Fruit fly (Drosophila melanogaster) whole organism, embryonic: ENCODE results near the gene fz.

Experiments used
- Atf-2 ChIP-seq: fragments of 200-800 bp; sonication (Bioruptor generic); optimal IDR thresholded peaks from 2 replicates; lab custom pipeline; 2016; ENCODE audit warnings: missing biosample characterization, missing genetic modification characterization
- Atf6 ChIP-seq: fragments of 200-800 bp; sonication (Bioruptor generic); IDR thresholded peaks from 2 replicates; pipeline ENCODE4 v1.3.6; 2022; ENCODE audit warnings: missing biosample characterization, missing genetic modification characterization
- Bteb2 ChIP-seq: fragments of 200-800 bp; sonication (Bioruptor generic); optimal IDR thresholded peaks from 2 replicates; lab custom pipeline; 2016; ENCODE audit warnings: missing biosample characterization, missing genetic modification characterization
- CG12299 ChIP-seq: fragments of 200-800 bp; sonication (Bioruptor generic); optimal IDR thresholded peaks from 2 replicates; lab custom pipeline; 2018; ENCODE audit warnings: missing biosample characterization, mild to moderate bottlenecking, missing genetic modification characterization
- CG1233 ChIP-seq: fragments of 200-800 bp; sonication (Bioruptor generic); optimal IDR thresholded peaks from 4 replicates; lab custom pipeline; 2018; ENCODE audit warnings: missing biosample characterization, mild to moderate bottlenecking, missing genetic modification characterization
- CG15479 ChIP-seq: fragments of 200-800 bp; sonication (Bioruptor generic); optimal IDR thresholded peaks from 3 replicates; lab custom pipeline; 2019; ENCODE audit warnings: missing biosample characterization, mild to moderate bottlenecking, missing genetic modification characterization, moderate library complexity
- CG16815 ChIP-seq: fragments of 200-800 bp; sonication (Bioruptor generic); optimal IDR thresholded peaks from 3 replicates; lab custom pipeline; 2017; ENCODE audit warnings: missing biosample characterization, mild to moderate bottlenecking, missing genetic modification characterization
- CG17829 ChIP-seq: fragments of 200-800 bp; optimal IDR thresholded peaks from 2 replicates; lab custom pipeline; 2019; ENCODE audit warnings: missing biosample characterization, mild to moderate bottlenecking, missing genetic modification characterization, moderate library complexity
- CG2199 ChIP-seq: fragments of 200-800 bp; sonication (Bioruptor generic); IDR thresholded peaks from 3 replicates; pipeline ENCODE4 v1.3.6; 2022; ENCODE audit warnings: missing biosample characterization, missing genetic modification characterization
- CG31224 ChIP-seq: fragments of 200-800 bp; sonication (Bioruptor generic); IDR thresholded peaks from 2 replicates; pipeline ENCODE4 v1.3.6; 2022; ENCODE audit warnings: missing biosample characterization, missing genetic modification characterization
- CG3163 ChIP-seq: fragments of 200-800 bp; sonication (Bioruptor generic); optimal IDR thresholded peaks from 3 replicates; lab custom pipeline; 2016; ENCODE audit warnings: missing biosample characterization, missing genetic modification characterization
- CG32532 ChIP-seq: fragments of 200-800 bp; sonication (Bioruptor generic); IDR thresholded peaks from 2 replicates; pipeline ENCODE4 v1.3.6; 2022; ENCODE audit warnings: missing biosample characterization, missing genetic modification characterization
- CG4328 ChIP-seq: fragments of 200-800 bp; sonication (Bioruptor generic); optimal IDR thresholded peaks from 3 replicates; lab custom pipeline; 2017; ENCODE audit warnings: missing biosample characterization, missing genetic modification reagents, missing genetic modification characterization
- CG4360 ChIP-seq: fragments of 200-800 bp; sonication (Bioruptor generic); IDR thresholded peaks from 2 replicates; pipeline ENCODE4 v1.3.6; 2022; ENCODE audit warnings: missing biosample characterization, missing genetic modification characterization
- CG5953 ChIP-seq: fragments of 200-800 bp; sonication (Bioruptor generic); IDR thresholded peaks from 2 replicates; pipeline ENCODE4 v1.3.6; 2022; ENCODE audit warnings: missing biosample characterization, missing genetic modification characterization
- CG6254 ChIP-seq: fragments of 200-800 bp; sonication (Bioruptor generic); optimal IDR thresholded peaks from 3 replicates; lab custom pipeline; 2017; ENCODE audit warnings: mild to moderate bottlenecking, missing biosample characterization, missing genetic modification reagents, missing genetic modification characterization
- CG6683 ChIP-seq: fragments of 200-800 bp; sonication (Bioruptor generic); optimal IDR thresholded peaks from 2 replicates; lab custom pipeline; 2017; ENCODE audit warnings: missing biosample characterization, mild to moderate bottlenecking, missing genetic modification characterization, missing genetic modification reagents
- CG6689 ChIP-seq: fragments of 200-800 bp; sonication (Bioruptor generic); IDR thresholded peaks from 2 replicates; pipeline ENCODE4 v1.3.6; 2022; ENCODE audit warnings: missing biosample characterization, missing genetic modification characterization
- CG6765 ChIP-seq: fragments of 200-800 bp; sonication (Bioruptor generic); optimal IDR thresholded peaks from 3 replicates; lab custom pipeline; 2017; ENCODE audit warnings: missing biosample characterization, mild to moderate bottlenecking, missing genetic modification characterization
- CG7271 ChIP-seq: fragments of 200-800 bp; sonication (Bioruptor generic); optimal IDR thresholded peaks from 2 replicates; lab custom pipeline; 2018; ENCODE audit warnings: missing biosample characterization, mild to moderate bottlenecking, missing genetic modification characterization, moderate library complexity
- CG7928 ChIP-seq: fragments of 200-800 bp; sonication (Bioruptor generic); optimal IDR thresholded peaks from 2 replicates; lab custom pipeline; 2017; ENCODE audit warnings: missing biosample characterization, mild to moderate bottlenecking, missing genetic modification characterization
- CG8359 ChIP-seq: fragments of 200-800 bp; sonication (Bioruptor generic); optimal IDR thresholded peaks from 2 replicates; lab custom pipeline; 2017; ENCODE audit warnings: missing biosample characterization, mild to moderate bottlenecking, missing genetic modification characterization, borderline replicate concordance
- CG9727 ChIP-seq: fragments of 200-800 bp; sonication (Bioruptor generic); optimal IDR thresholded peaks from 3 replicates; lab custom pipeline; 2017; ENCODE audit warnings: missing biosample characterization, mild to moderate bottlenecking, missing genetic modification characterization
- CrebB ChIP-seq: fragments of 200-800 bp; sonication (Bioruptor generic); optimal IDR thresholded peaks from 3 replicates; lab custom pipeline; 2018; ENCODE audit warnings: missing biosample characterization, mild to moderate bottlenecking, missing genetic modification characterization
- Dip2 ChIP-seq: fragments of 200-800 bp; sonication (Bioruptor generic); IDR thresholded peaks from 2 replicates; pipeline ENCODE4 v1.3.6; 2022; ENCODE audit warnings: missing biosample characterization, missing genetic modification characterization
- E2f2 ChIP-seq: fragments of 200-800 bp; sonication (Bioruptor generic); IDR thresholded peaks from 2 replicates; pipeline ENCODE4 v1.3.6; 2022; ENCODE audit warnings: missing biosample characterization, missing genetic modification characterization
- Gug ChIP-seq: fragments of 200-800 bp; sonication (Bioruptor generic); IDR thresholded peaks from 4 replicates; pipeline ENCODE4 v1.3.6; 2022; ENCODE audit warnings: missing biosample characterization, missing genetic modification characterization
- HLH4C ChIP-seq: fragments of 200-800 bp; sonication (Bioruptor generic); IDR thresholded peaks from 3 replicates; pipeline ENCODE4 v1.3.6; 2022; ENCODE audit warnings: missing biosample characterization, missing genetic modification characterization; ENCODE audit not compliant: partially characterized antibody
- NC2β ChIP-seq: fragments of 200-800 bp; sonication (Bioruptor generic); optimal IDR thresholded peaks from 2 replicates; lab custom pipeline; 2016; ENCODE audit warnings: missing biosample characterization, missing genetic modification characterization
- NFAT ChIP-seq: fragments of 200-800 bp; sonication (Bioruptor generic); IDR thresholded peaks from 2 replicates; pipeline ENCODE4 v1.3.6; 2022; ENCODE audit warnings: missing biosample characterization, missing genetic modification characterization
- Nf-YC ChIP-seq: fragments of 200-800 bp; optimal IDR thresholded peaks from 3 replicates; lab custom pipeline; 2019; ENCODE audit warnings: missing biosample characterization, mild to moderate bottlenecking, missing genetic modification characterization, moderate library complexity
- NfI ChIP-seq: fragments of 200-800 bp; sonication (Bioruptor generic); optimal IDR thresholded peaks from 3 replicates; lab custom pipeline; 2018; ENCODE audit warnings: missing biosample characterization, mild to moderate bottlenecking, missing genetic modification characterization, moderate library complexity
- Poxn ChIP-seq: fragments of 200-800 bp; sonication (Bioruptor generic); IDR thresholded peaks from 2 replicates; pipeline ENCODE4 v1.3.6; 2022; ENCODE audit warnings: missing biosample characterization, missing genetic modification characterization
- Rfx ChIP-seq: fragments of 200-800 bp; sonication (Bioruptor generic); IDR thresholded peaks from 2 replicates; pipeline ENCODE4 v1.3.6; 2022; ENCODE audit warnings: missing biosample characterization, missing genetic modification characterization
- Six4 ChIP-seq: fragments of 200-800 bp; sonication (Bioruptor generic); optimal IDR thresholded peaks from 2 replicates; lab custom pipeline; 2016; ENCODE audit warnings: missing biosample characterization, missing genetic modification characterization
- aop ChIP-seq: fragments of 200-800 bp; sonication (Bioruptor generic); IDR thresholded peaks from 2 replicates; pipeline ENCODE4 v1.3.6; 2022; ENCODE audit warnings: missing biosample characterization, missing genetic modification characterization
- bowl ChIP-seq: fragments of 200-800 bp; sonication (Bioruptor generic); IDR thresholded peaks from 2 replicates; pipeline ENCODE4 v1.3.6; 2022; ENCODE audit warnings: missing biosample characterization, missing genetic modification characterization
- ci ChIP-seq: fragments of 200-800 bp; sonication (Bioruptor generic); IDR thresholded peaks from 3 replicates; pipeline ENCODE4 v1.3.6; 2022; ENCODE audit warnings: missing biosample characterization, missing genetic modification characterization
- dan ChIP-seq: fragments of 200-800 bp; sonication (Bioruptor generic); IDR thresholded peaks from 2 replicates; pipeline ENCODE4 v1.3.6; 2022; ENCODE audit warnings: missing biosample characterization, missing genetic modification characterization
- ems ChIP-seq: fragments of 200-800 bp; sonication (Bioruptor generic); optimal IDR thresholded peaks from 3 replicates; lab custom pipeline; 2016; ENCODE audit warnings: missing biosample characterization, missing genetic modification characterization
- fd3F ChIP-seq: fragments of 200-800 bp; sonication (Bioruptor generic); optimal IDR thresholded peaks from 2 replicates; lab custom pipeline; 2018; ENCODE audit warnings: missing biosample characterization, mild to moderate bottlenecking, missing genetic modification characterization, moderate library complexity
- gfzf ChIP-seq: fragments of 200-800 bp; sonication (Bioruptor generic); optimal IDR thresholded peaks from 2 replicates; lab custom pipeline; 2016; ENCODE audit warnings: missing biosample characterization, mild to moderate bottlenecking, missing genetic modification characterization, moderate library complexity
- lov ChIP-seq, 2 experiments: fragments of 200-800 bp in 1 of 2; fragments of >200 bp in 1 of 2; sonication (Bioruptor generic) in 1 of 2; IDR thresholded peaks in 1 of 2; optimal IDR thresholded peaks in 1 of 2; 2 replicates in 1 of 2; 3 replicates in 1 of 2; pipeline versions ENCODE4 v1.3.6 to Lab custom; 2017 to 2022; ENCODE audit warnings: missing biosample characterization in 1 of 2, missing genetic modification characterization in 1 of 2
- nerfin-2 ChIP-seq: fragments of 200-800 bp; sonication (Bioruptor generic); IDR thresholded peaks from 2 replicates; pipeline ENCODE4 v1.3.6; 2022; ENCODE audit warnings: missing biosample characterization, missing genetic modification characterization; ENCODE audit not compliant: partially characterized antibody
- oc ChIP-seq: fragments of 200-800 bp; sonication (Bioruptor generic); optimal IDR thresholded peaks from 2 replicates; lab custom pipeline; 2018; ENCODE audit warnings: missing biosample characterization, mild to moderate bottlenecking, missing genetic modification characterization, moderate library complexity
- ro ChIP-seq: fragments of 200-800 bp; sonication (Bioruptor generic); IDR thresholded peaks from 2 replicates; pipeline ENCODE4 v1.3.6; 2022; ENCODE audit warnings: missing biosample characterization, missing genetic modification characterization
- run ChIP-seq: fragments of 200-800 bp; sonication (Bioruptor generic); optimal IDR thresholded peaks from 3 replicates; lab custom pipeline; 2018; ENCODE audit warnings: missing biosample characterization, mild to moderate bottlenecking, missing genetic modification characterization
- scrt ChIP-seq: fragments of 200-800 bp; sonication (Bioruptor generic); optimal IDR thresholded peaks from 2 replicates; lab custom pipeline; 2018; ENCODE audit warnings: missing biosample characterization, mild to moderate bottlenecking, missing genetic modification characterization, moderate library complexity
- stc ChIP-seq: fragments of 200-800 bp; sonication (Bioruptor generic); IDR thresholded peaks from 2 replicates; pipeline ENCODE4 v1.3.6; 2022; ENCODE audit warnings: missing biosample characterization, missing genetic modification characterization
- sug ChIP-seq: fragments of 200-800 bp; optimal IDR thresholded peaks from 2 replicates; lab custom pipeline; 2019; ENCODE audit warnings: missing biosample characterization, mild to moderate bottlenecking, missing genetic modification characterization, moderate library complexity
- z ChIP-seq: fragments of 200-800 bp; sonication (Bioruptor generic); IDR thresholded peaks from 3 replicates; pipeline ENCODE4 v1.3.6; 2022; ENCODE audit warnings: missing biosample characterization, missing genetic modification characterization

Gene fz

dm6 chr3L:14410892-14411291 is 136.7 kb downstream of the fz start (continued):
- TF ChIP-seq Atf6 (GFP tag; lab: Robert Waterston, UW) (no peak), CG7271 (tag; lab: Kevin White, UChicago) (no peak), run (tag; lab: Kevin White, UChicago) (no peak), CG6689 (peak; percentile 47; the same call in 1 of the 2 replicates), ci (GFP tag; lab: Robert Waterston, UW) (peak; percentile 72), Poxn (GFP tag; lab: Robert Waterston, UW) (no peak), z (GFP tag; lab: Robert Waterston, UW) (no peak), CG2199 (GFP tag; lab: Robert Waterston, UW) (no peak), fd3F (GFP tag; lab: Kevin White, UChicago) (peak; percentile 5), HLH4C (GFP tag; lab: Robert Waterston, UW) (no peak), Bteb2 (no peak), CG15479 (GFP tag; lab: Kevin White, UChicago) (no peak), NfI (peak; percentile 41), CG9727 (GFP tag; lab: Kevin White, UChicago) (peak; percentile 11), CG6254 (GFP tag; lab: Kevin White, UChicago) (peak; percentile 51), scrt (GFP tag; lab: Kevin White, UChicago) (no peak), nerfin-2 (GFP tag; lab: Robert Waterston, UW) (no peak), gfzf (GFP tag; lab: Kevin White, UChicago) (no peak), ro (GFP tag; lab: Robert Waterston, UW) (no peak), bowl (no peak), CrebB (tag; lab: Kevin White, UChicago) (no peak), Six4 (GFP tag; lab: Kevin White, UChicago) (no peak), aop (no peak), NFAT (GFP tag; lab: Robert Waterston, UW) (no peak), E2f2 (0 out of 2 replicates have a peak, but pooled peaks have one; percentile 8), CG5953 (GFP tag; lab: Robert Waterston, UW) (no peak), oc (peak; percentile 10), Nf-YC (no peak), ems (GFP tag; lab: Kevin White, UChicago) (no peak), CG12299 (tag; lab: Kevin White, UChicago) (no peak), Gug (GFP tag; lab: Robert Waterston, UW) (0 out of 4 replicates have a peak, but pooled peaks have one; percentile 9), CG4328 (GFP tag; lab: Kevin White, UChicago) (no peak), stc (GFP tag; lab: Robert Waterston, UW) (peak; percentile 45; the same call in 1 of the 2 replicates), NC2β (no peak), lov (optimal IDR thresholded peaks at IDR 0.05; lab: Kevin White, UChicago) (no peak), lov (GFP tag; IDR thresholded peaks at IDR 0.05; lab: Robert Waterston, UW) (peak; percentile 58; the same call in 1 of the 3 replicates), dan (GFP tag; lab: Robert Waterston, UW) (no peak), CG31224 (GFP tag; lab: Robert Waterston, UW) (no peak), Atf-2 (GFP tag; lab: Kevin White, UChicago) (no peak), CG32532 (GFP tag; lab: Robert Waterston, UW) (peak; percentile 46; the same call in 1 of the 2 replicates), sug (tag; lab: Kevin White, UChicago) (no peak), CG8359 (GFP tag; lab: Kevin White, UChicago) (no peak), CG6765 (GFP tag; lab: Kevin White, UChicago) (no peak), Dip2 (GFP tag; lab: Robert Waterston, UW) (no peak), CG1233 (GFP tag; lab: Kevin White, UChicago) (no peak), CG16815 (GFP tag; lab: Kevin White, UChicago) (no peak), CG6683 (no peak), CG7928 (GFP tag; lab: Kevin White, UChicago) (no peak), CG17829 (tag; lab: Kevin White, UChicago) (peak; percentile 37), CG4360 (GFP tag; lab: Robert Waterston, UW) (peak; percentile 32; the same call in 1 of the 2 replicates), CG3163 (GFP tag; lab: Kevin White, UChicago) (no peak), Rfx (GFP tag; lab: Robert Waterston, UW) (peak; percentile 50)
